Worm (Caenorhabditis elegans) whole organism, L2 larva: Measurements from ENCODE around the gene Y54G2A.11.

Experiments
- C34F6.9 ChIP-seq: fragments of 150-350 bp; optimal IDR thresholded peaks from 2 replicates; lab custom pipeline; 2014; ENCODE audit warnings: missing biosample characterization, missing genetic modification characterization
- F13H6.1 ChIP-seq: sonication (generic microtip); optimal IDR thresholded peaks from 2 replicates; lab custom pipeline; 2016; ENCODE audit warnings: missing genetic modification characterization, missing compliant biosample characterization
- R02D3.7 ChIP-seq: fragments of 150-350 bp; optimal IDR thresholded peaks from 2 replicates; lab custom pipeline; 2014; ENCODE audit warnings: missing biosample characterization, missing genetic modification characterization
- Y55F3AM.14 ChIP-seq: fragments of 200-800 bp; sonication (Bioruptor generic); optimal IDR thresholded peaks from 2 replicates; lab custom pipeline; 2018; ENCODE audit warnings: mild to moderate bottlenecking, missing genetic modification characterization, missing compliant biosample characterization
- ZK546.5 ChIP-seq: sonication (generic microtip); optimal IDR thresholded peaks from 2 replicates; lab custom pipeline; 2017; ENCODE audit warnings: missing biosample characterization, missing genetic modification characterization
- alr-1 ChIP-seq: fragments of 150-350 bp; optimal IDR thresholded peaks from 2 replicates; lab custom pipeline; 2014; ENCODE audit warnings: missing biosample characterization, missing genetic modification characterization
- aly-2 ChIP-seq: fragments of 150-350 bp; optimal IDR thresholded peaks from 2 replicates; lab custom pipeline; 2014; ENCODE audit warnings: missing biosample characterization, missing genetic modification characterization
- ama-1 ChIP-seq: fragments of 150-350 bp; optimal IDR thresholded peaks from 2 replicates; lab custom pipeline; 2018; ENCODE audit warnings: inconsistent platforms
- blmp-1 ChIP-seq: sonication (generic microtip); optimal IDR thresholded peaks from 2 replicates; lab custom pipeline; 2017; ENCODE audit warnings: missing genetic modification characterization, mild to moderate bottlenecking, missing compliant biosample characterization, antibody characterized with exemption, moderate library complexity; ENCODE audit not compliant: insufficient read depth
- ceh-82 ChIP-seq: fragments of 150-350 bp; optimal IDR thresholded peaks from 2 replicates; lab custom pipeline; 2014; ENCODE audit warnings: missing biosample characterization, missing genetic modification characterization
- crh-2 ChIP-seq: sonication (generic microtip); optimal IDR thresholded peaks from 2 replicates; lab custom pipeline; 2017; ENCODE audit warnings: missing biosample characterization, missing genetic modification characterization
- egl-27 ChIP-seq: sonication (generic microtip); optimal IDR thresholded peaks from 3 replicates; lab custom pipeline; 2017; ENCODE audit warnings: missing biosample characterization, missing genetic modification reagents, missing genetic modification characterization
- elt-1 ChIP-seq: fragments of 150-350 bp; optimal IDR thresholded peaks from 2 replicates; lab custom pipeline; 2014; ENCODE audit warnings: missing biosample characterization, missing genetic modification characterization
- elt-3 ChIP-seq: sonication (generic microtip); optimal IDR thresholded peaks from 2 replicates; lab custom pipeline; 2017; ENCODE audit warnings: missing biosample characterization, missing genetic modification characterization
- fos-1 ChIP-seq: fragments of 150-350 bp; optimal IDR thresholded peaks from 2 replicates; lab custom pipeline; 2014; ENCODE audit warnings: missing biosample characterization, missing genetic modification characterization
- gmeb-1 ChIP-seq: fragments of 150-350 bp; optimal IDR thresholded peaks from 2 replicates; lab custom pipeline; 2014; ENCODE audit warnings: missing biosample characterization, missing genetic modification characterization
- lin-11 ChIP-seq: fragments of 150-350 bp; sonication (generic microtip); optimal IDR thresholded peaks from 2 replicates; lab custom pipeline; 2014; ENCODE audit warnings: missing biosample characterization, missing genetic modification characterization, inconsistent platforms, mixed read lengths
- lsy-2 ChIP-seq, 2 experiments: fragments of 150-350 bp in 1 of 2; sonication (generic microtip) in 1 of 2; optimal IDR thresholded peaks; 2 replicates each; lab custom pipeline; 2014 to 2017; ENCODE audit warnings: missing biosample characterization in 2 of 2, missing genetic modification characterization in 2 of 2
- mab-5 ChIP-seq: fragments of 150-350 bp; optimal IDR thresholded peaks from 2 replicates; lab custom pipeline; 2014; ENCODE audit warnings: missing biosample characterization, missing genetic modification characterization
- mbf-1 ChIP-seq: sonication (generic microtip); optimal IDR thresholded peaks from 2 replicates; lab custom pipeline; 2017; ENCODE audit warnings: missing biosample characterization, missing genetic modification characterization
- nhr-10 ChIP-seq: sonication (generic microtip); optimal IDR thresholded peaks from 2 replicates; lab custom pipeline; 2017; ENCODE audit warnings: missing biosample characterization, missing genetic modification characterization
- nhr-11 ChIP-seq: fragments of 150-350 bp; optimal IDR thresholded peaks from 2 replicates; lab custom pipeline; 2014; ENCODE audit warnings: missing biosample characterization, missing genetic modification characterization
- nhr-12 ChIP-seq: fragments of 150-350 bp; optimal IDR thresholded peaks from 2 replicates; lab custom pipeline; 2014; ENCODE audit warnings: missing biosample characterization, missing genetic modification characterization
- nhr-129 ChIP-seq: fragments of 150-350 bp; optimal IDR thresholded peaks from 2 replicates; lab custom pipeline; 2014; ENCODE audit warnings: missing biosample characterization, missing genetic modification characterization
- nhr-21 ChIP-seq: fragments of 150-350 bp; optimal IDR thresholded peaks from 2 replicates; lab custom pipeline; 2014; ENCODE audit warnings: missing biosample characterization, missing genetic modification characterization
- nhr-23 ChIP-seq: fragments of 150-350 bp; optimal IDR thresholded peaks from 2 replicates; lab custom pipeline; 2014; ENCODE audit warnings: missing biosample characterization, missing genetic modification reagents, missing genetic modification characterization
- nhr-237 ChIP-seq: fragments of 150-350 bp; optimal IDR thresholded peaks from 2 replicates; lab custom pipeline; 2014; ENCODE audit warnings: missing biosample characterization, missing genetic modification characterization
- nhr-6 ChIP-seq: fragments of 150-350 bp; optimal IDR thresholded peaks from 2 replicates; lab custom pipeline; 2014; ENCODE audit warnings: missing biosample characterization, missing genetic modification characterization
- nhr-77 ChIP-seq: fragments of 150-350 bp; optimal IDR thresholded peaks from 2 replicates; lab custom pipeline; 2014; ENCODE audit warnings: missing biosample characterization, missing genetic modification characterization
- peb-1 ChIP-seq: fragments of 150-350 bp; optimal IDR thresholded peaks from 2 replicates; lab custom pipeline; 2014; ENCODE audit warnings: missing biosample characterization, missing genetic modification characterization
- sma-3 ChIP-seq: sonication (generic microtip); optimal IDR thresholded peaks from 2 replicates; lab custom pipeline; 2016; ENCODE audit warnings: missing genetic modification reagents, missing genetic modification characterization, missing compliant biosample characterization
- unc-39 ChIP-seq: fragments of 150-350 bp; optimal IDR thresholded peaks from 2 replicates; lab custom pipeline; 2014; ENCODE audit warnings: missing biosample characterization, missing genetic modification characterization
- unc-55 ChIP-seq: fragments of 150-350 bp; sonication (generic microtip); optimal IDR thresholded peaks from 3 replicates; lab custom pipeline; 2014; ENCODE audit warnings: missing biosample characterization, missing genetic modification reagents, missing genetic modification characterization
- unc-62 ChIP-seq: fragments of 150-350 bp; optimal IDR thresholded peaks from 2 replicates; lab custom pipeline; 2014; ENCODE audit warnings: missing biosample characterization, missing genetic modification reagents, missing genetic modification characterization
- ztf-1 ChIP-seq: fragments of 200-800 bp; sonication (Bioruptor generic); conservative IDR thresholded peaks from 2 replicates; pipeline ENCODE4 v1.3.6; 2022; ENCODE audit warnings: missing genetic modification characterization, missing compliant biosample characterization
- ztf-4 ChIP-seq: fragments of 150-350 bp; optimal IDR thresholded peaks from 2 replicates; lab custom pipeline; 2014; ENCODE audit warnings: missing biosample characterization, missing genetic modification characterization

Gene Y54G2A.11

ce11 chrIV:2771692-2772091 lies at the start of gene Y54G2A.11:
Gene Y54G2A.11, minus strand, starts transcription at chrIV:2771792.
- TF ChIP-seq ztf-4 = no peak
- no peak for TF ChIP-seq nhr-129 (tag; lab: Kevin White, UChicago)
- no peak for TF ChIP-seq Y55F3AM.14 (GFP tag; lab: Kevin White, UChicago)
- no peak for TF ChIP-seq nhr-11 (tag; lab: Kevin White, UChicago)
- no peak for TF ChIP-seq ama-1 (lab: Kevin White, UChicago)
- TF ChIP-seq unc-55 (GFP tag; lab: Kevin White, UChicago) = no peak
- no peak for TF ChIP-seq unc-62 (GFP tag; lab: Kevin White, UChicago)
- no peak for TF ChIP-seq nhr-237 (tag; lab: Kevin White, UChicago)
- no peak for TF ChIP-seq C34F6.9 (tag; lab: Kevin White, UChicago)

DNA sequence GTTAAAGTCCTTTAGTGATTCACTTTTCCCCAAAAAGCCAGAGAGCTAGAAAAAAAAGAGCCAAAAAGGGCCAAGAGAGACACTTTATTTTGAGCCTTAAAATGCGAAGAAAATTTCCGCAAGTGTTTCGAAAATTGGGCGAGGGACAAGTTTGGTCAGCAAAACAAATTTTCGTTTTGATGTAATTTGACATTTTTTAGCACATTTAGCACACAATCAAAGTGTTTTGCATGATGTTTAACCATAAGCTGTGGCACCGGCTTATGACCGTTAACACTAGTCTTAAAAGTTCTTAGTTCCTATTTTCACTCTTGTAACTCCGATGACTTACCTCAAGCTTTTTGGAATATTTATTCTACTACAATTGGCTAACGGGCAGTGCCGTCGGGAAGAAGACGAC lies 48.8 kb upstream of the Y54G2A.11 start, which contains the start of gene Y54G2A.37:
TSS of gene Y54G2A.37 (plus strand) at position 301 of the 400 bp plus-strand sequence.
- TF ChIP-seq sma-3 (GFP tag; lab: Kevin White, UChicago) = no peak
- no peak for TF ChIP-seq mab-5
- no peak for TF ChIP-seq F13H6.1 (tag; lab: Kevin White, UChicago)
- no peak for TF ChIP-seq elt-1 (tag; lab: Kevin White, UChicago)
- no peak for TF ChIP-seq nhr-6 (tag; lab: Kevin White, UChicago)
- TF ChIP-seq R02D3.7 (tag; lab: Kevin White, UChicago) = no peak
- TF ChIP-seq unc-55 (GFP tag; lab: Kevin White, UChicago) = no peak
- TF ChIP-seq nhr-10 (tag; lab: Kevin White, UChicago) = no peak
- no peak for TF ChIP-seq alr-1 (tag; lab: Kevin White, UChicago)
- TF ChIP-seq nhr-77 (tag; lab: Kevin White, UChicago) = no peak
- no peak for TF ChIP-seq elt-3 (tag; lab: Kevin White, UChicago)
- no peak for TF ChIP-seq ztf-1 (GFP tag; lab: Robert Waterston, UW)
- no peak for TF ChIP-seq nhr-23 (tag; lab: Kevin White, UChicago)
- TF ChIP-seq lsy-2 (tag; optimal IDR thresholded peaks at IDR 0.05; lab: Kevin White, UChicago) = no peak
- no peak for TF ChIP-seq peb-1 (tag; lab: Kevin White, UChicago)
- no peak for TF ChIP-seq unc-39
- TF ChIP-seq, all 48 proteins: peak for 0

- no peak for TF ChIP-seq nhr-77 (tag; lab: Kevin White, UChicago)
- no peak for TF ChIP-seq ZK546.5
- no peak for TF ChIP-seq peb-1 (tag; lab: Kevin White, UChicago)
- no peak for TF ChIP-seq alr-1 (tag; lab: Kevin White, UChicago)
- no peak for TF ChIP-seq nhr-10 (tag; lab: Kevin White, UChicago)
- TF ChIP-seq mbf-1 (tag; lab: Kevin White, UChicago) = no peak
These were observed 48.0 kb upstream of the Y54G2A.11 start, which contains the start of gene Y54G2A.13 for ce11 chrIV:2819633-2820032. Gene Y54G2A.13, minus strand, starts transcription at chrIV:2819733.

DNA sequence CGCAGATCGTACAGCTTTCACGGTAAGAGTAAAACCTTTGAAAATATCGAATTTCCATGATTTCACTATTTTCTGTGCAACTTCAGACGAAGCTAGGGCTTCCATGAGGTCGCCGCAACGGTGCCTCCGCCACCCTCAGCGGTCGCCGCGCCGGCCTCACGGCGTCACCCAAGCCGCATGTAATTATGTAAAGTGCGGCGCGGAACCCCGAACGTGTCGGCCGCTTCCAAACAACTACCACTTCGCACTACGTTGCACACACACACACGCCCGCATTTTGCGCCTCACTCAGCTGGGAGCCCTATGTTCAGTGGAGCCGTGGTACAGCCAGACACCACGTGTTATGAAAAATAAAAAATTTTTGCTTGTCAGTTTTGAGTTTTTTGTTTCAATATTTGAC lies 45.4 kb upstream of the Y54G2A.11 start:
- TF ChIP-seq gmeb-1 (tag; lab: Kevin White, UChicago) (no peak), blmp-1 (tag; lab: Kevin White, UChicago) (no peak), egl-27 (tag; lab: Kevin White, UChicago) (no peak), aly-2 (tag; lab: Kevin White, UChicago) (no peak), nhr-10 (tag; lab: Kevin White, UChicago) (no peak), fos-1 (no peak), Y55F3AM.14 (GFP tag; lab: Kevin White, UChicago) (no peak), unc-39 (no peak), mab-5 (no peak), lin-11 (tag; lab: Kevin White, UChicago) (no peak), elt-1 (tag; lab: Kevin White, UChicago) (no peak), sma-3 (GFP tag; lab: Kevin White, UChicago) (no peak), nhr-77 (tag; lab: Kevin White, UChicago) (no peak), crh-2 (tag; lab: Kevin White, UChicago) (no peak), nhr-21 (tag; lab: Kevin White, UChicago) (no peak), nhr-12 (tag; lab: Kevin White, UChicago) (no peak), nhr-129 (tag; lab: Kevin White, UChicago) (no peak), ztf-4 (no peak), ceh-82 (tag; lab: Kevin White, UChicago) (no peak), lsy-2 (tag; optimal IDR thresholded peaks at IDR 0.05; lab: Kevin White, UChicago) (no peak)
